Fruit fly (Drosophila melanogaster): ENCODE measurements around the gene Der-2.

The Der-2 gene

DNA sequence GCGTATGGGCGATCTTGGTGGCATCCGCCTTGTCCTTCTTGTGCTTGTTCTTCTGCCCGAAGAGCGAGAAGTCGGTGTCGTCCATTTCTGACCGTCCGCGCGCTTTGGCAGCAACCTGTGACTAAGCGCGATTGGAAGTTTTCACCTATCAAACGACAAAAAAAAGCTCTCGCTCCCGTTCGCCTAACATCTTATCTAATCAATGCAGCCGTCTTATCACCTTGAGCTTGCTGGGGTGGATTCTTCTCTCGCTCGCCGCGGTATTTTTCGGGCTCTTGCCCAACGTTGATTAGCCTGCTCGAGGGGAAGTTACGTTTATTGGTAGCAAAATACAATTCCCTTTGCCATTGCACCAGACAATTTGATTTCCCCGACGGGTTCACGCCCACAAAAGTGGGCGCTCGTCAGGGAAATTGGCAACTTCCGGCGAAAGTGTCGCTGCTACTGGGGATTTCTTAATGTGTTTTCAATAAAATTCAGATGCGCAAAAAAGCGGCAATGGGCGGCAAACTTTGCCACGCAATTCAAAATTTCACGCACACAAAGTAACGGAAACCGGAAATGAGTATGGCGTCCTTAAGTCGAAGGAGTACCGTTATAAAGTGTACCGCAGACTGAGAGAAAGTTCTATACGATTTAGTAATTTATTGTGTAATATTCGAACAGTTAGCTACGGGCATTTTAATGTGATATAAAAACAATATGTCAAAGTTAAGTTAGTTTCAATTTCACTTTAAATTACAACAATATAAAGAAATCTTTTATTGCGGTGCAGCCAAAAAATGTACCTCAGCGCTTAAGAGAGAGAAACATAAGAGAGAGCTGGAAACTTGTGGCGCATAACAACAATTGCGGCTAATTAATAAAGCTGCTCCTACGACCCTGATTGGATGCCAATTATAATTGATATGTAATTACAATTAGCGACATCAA lies 17.2 kb upstream of the Der-2 start, which contains the start of gene Decay (continued):
- no peak for TF ChIP-seq spab (GFP tag; optimal IDR thresholded peaks at IDR 0.05)
- TF ChIP-seq CG3919 (GFP tag; optimal IDR thresholded peaks at IDR 0.05), result peak; percentile 63
- TF ChIP-seq CG32006 (GFP tag; optimal IDR thresholded peaks at IDR 0.05), result peak; percentile 37
- no peak for TF ChIP-seq eg (GFP tag; IDR thresholded peaks at IDR 0.05)
- peak; percentile 61 for TF ChIP-seq Hr4 (GFP tag; optimal IDR thresholded peaks at IDR 0.05)
- peak; percentile 46 for TF ChIP-seq achi (GFP tag; optimal IDR thresholded peaks at IDR 0.05)
- peak; percentile 81 for TF ChIP-seq svp (GFP tag)
- TF ChIP-seq fd85E (GFP tag; optimal IDR thresholded peaks at IDR 0.05), result no peak
- TF ChIP-seq dsx (GFP tag; optimal IDR thresholded peaks at IDR 0.05; ENCODE audit: poor library complexity, severe bottlenecking), result no peak
- peak; percentile 65 for TF ChIP-seq topi (GFP tag; optimal IDR thresholded peaks at IDR 0.05)

DNA sequence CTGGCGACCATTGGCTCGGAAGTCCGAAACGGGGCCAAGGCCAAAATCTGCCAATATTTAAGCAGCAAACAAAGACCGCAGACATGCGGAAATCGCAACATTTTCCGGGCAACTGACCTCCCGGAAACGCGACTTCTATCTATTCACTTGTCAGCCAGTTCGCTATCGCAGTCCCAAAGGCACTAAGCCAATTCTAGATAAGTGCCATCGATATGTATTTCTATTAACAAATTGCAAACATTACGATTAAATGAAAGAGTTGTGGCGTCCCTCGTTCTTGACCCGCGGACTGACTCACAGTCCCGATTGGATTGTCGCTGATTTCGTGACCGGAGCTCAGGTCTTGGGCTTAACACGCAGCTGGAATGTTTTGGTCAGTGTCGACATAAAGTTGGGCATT lies 14.8 kb upstream of the Der-2 start, which contains the start of gene Gr89a:
Gene Gr89a (minus strand): TSS at position 101 of the 400 bp plus-strand sequence.
- TF ChIP-seq CG10631 (GFP tag; optimal IDR thresholded peaks at IDR 0.05) (no peak), Smox (GFP tag; optimal IDR thresholded peaks at IDR 0.05) (no peak), CG7368 (GFP tag; optimal IDR thresholded peaks at IDR 0.05) (no peak), acj6 (GFP tag; optimal IDR thresholded peaks at IDR 0.05) (no peak), CG3032 (tag; optimal IDR thresholded peaks at IDR 0.05) (no peak), eg (GFP tag; IDR thresholded peaks at IDR 0.05) (no peak), ss (GFP tag; optimal IDR thresholded peaks at IDR 0.05) (no peak), CG4318 (GFP tag; optimal IDR thresholded peaks at IDR 0.05) (no peak), OdsH (GFP tag; optimal IDR thresholded peaks at IDR 0.05) (no peak), CG6163 (GFP tag; IDR thresholded peaks at IDR 0.05) (no peak), vri (GFP tag; optimal IDR thresholded peaks at IDR 0.05) (no peak), Sox14 (GFP tag; optimal IDR thresholded peaks at IDR 0.05) (no peak), CG3919 (GFP tag; optimal IDR thresholded peaks at IDR 0.05) (no peak), CG6792 (GFP tag; optimal IDR thresholded peaks at IDR 0.05) (no peak)

DNA sequence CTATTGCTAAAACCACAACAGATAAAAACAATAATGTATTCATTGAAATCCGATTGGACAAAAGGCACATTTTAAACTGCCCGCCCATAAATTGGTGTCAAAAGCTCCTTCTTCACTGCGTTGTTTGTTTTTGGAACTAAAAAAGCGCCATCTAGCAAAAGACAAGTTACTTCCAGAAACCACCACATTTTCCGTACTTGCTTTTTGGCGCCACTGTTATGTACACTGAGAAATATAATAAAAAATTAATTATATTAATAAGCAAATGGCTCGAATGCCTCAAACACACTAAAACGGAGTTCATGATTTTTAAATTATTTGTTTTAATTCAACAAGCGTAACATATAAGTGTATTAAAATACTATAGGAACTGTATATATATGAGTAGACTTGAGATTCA lies 13.4 kb upstream of the Der-2 start:
- TF ChIP-seq Eip78C (GFP tag) (peak; percentile 93), Ets96B (tag; optimal IDR thresholded peaks at IDR 0.05) (peak; percentile 60), Hr39 (GFP tag; optimal IDR thresholded peaks at IDR 0.05) (peak; percentile 71), Sox102F (GFP tag; optimal IDR thresholded peaks at IDR 0.05) (peak; percentile 56), CG8319 (GFP tag; optimal IDR thresholded peaks at IDR 0.05) (peak; percentile 44), dsx (GFP tag; optimal IDR thresholded peaks at IDR 0.05; ENCODE audit: poor library complexity, severe bottlenecking) (peak; percentile 39), pdm3 (GFP tag; optimal IDR thresholded peaks at IDR 0.05) (peak; percentile 70), net (GFP tag; optimal IDR thresholded peaks at IDR 0.05) (peak; percentile 70), topi (GFP tag; optimal IDR thresholded peaks at IDR 0.05) (peak; percentile 61), CG9139 (GFP tag; optimal IDR thresholded peaks at IDR 0.05) (peak; percentile 11), OdsH (GFP tag; optimal IDR thresholded peaks at IDR 0.05) (peak; percentile 74), CG8632 (GFP tag; optimal IDR thresholded peaks at IDR 0.05) (peak; percentile 67), acj6 (GFP tag; optimal IDR thresholded peaks at IDR 0.05) (peak; percentile 61), esn (GFP tag; optimal IDR thresholded peaks at IDR 0.05) (peak; percentile 78), CG10631 (GFP tag; optimal IDR thresholded peaks at IDR 0.05) (peak; percentile 70), CG11762 (GFP tag; optimal IDR thresholded peaks at IDR 0.05; ENCODE audit: insufficient read depth) (peak; percentile 47), CG4318 (GFP tag; optimal IDR thresholded peaks at IDR 0.05) (peak; percentile 16), Smox (GFP tag; optimal IDR thresholded peaks at IDR 0.05) (peak; percentile 56), fkh (GFP tag; optimal IDR thresholded peaks at IDR 0.05) (no peak), CG3032 (tag; optimal IDR thresholded peaks at IDR 0.05) (peak; percentile 76), CG6792 (GFP tag; optimal IDR thresholded peaks at IDR 0.05) (peak; percentile 58), svp (GFP tag) (peak; percentile 79), Eip75B (GFP tag; optimal IDR thresholded peaks at IDR 0.05) (peak; percentile 66), ss (GFP tag; optimal IDR thresholded peaks at IDR 0.05) (peak in 1 of 2 experiments; percentile 3), Hr4 (GFP tag; optimal IDR thresholded peaks at IDR 0.05) (peak; percentile 62), fd85E (GFP tag; optimal IDR thresholded peaks at IDR 0.05) (no peak), CG3919 (GFP tag; optimal IDR thresholded peaks at IDR 0.05) (peak; percentile 80), CG11902 (GFP tag; optimal IDR thresholded peaks at IDR 0.05) (peak; percentile 35), Sox15 (GFP tag; optimal IDR thresholded peaks at IDR 0.05) (peak; percentile 22), spab (GFP tag; optimal IDR thresholded peaks at IDR 0.05) (peak; percentile 31), dac (GFP tag; optimal IDR thresholded peaks at IDR 0.05) (peak; percentile 49), CG6854 (GFP tag; optimal IDR thresholded peaks at IDR 0.05) (no peak), Ets21C (GFP tag; optimal IDR thresholded peaks at IDR 0.05) (peak; percentile 19), CG6276 (GFP tag; optimal IDR thresholded peaks at IDR 0.05) (peak; percentile 65), CG10669 (GFP tag; optimal IDR thresholded peaks at IDR 0.05) (peak; percentile 72), fd59A (GFP tag; optimal IDR thresholded peaks at IDR 0.05) (peak; percentile 30), Sox14 (GFP tag; optimal IDR thresholded peaks at IDR 0.05) (peak; percentile 59)

Measured in whole organism, prepupa.